Worm (Caenorhabditis elegans) whole organism, L1 larva: ENCODE data around the gene dhrr-1.

Experiments
- C04F5.9 ChIP-seq: sonication (generic microtip); optimal IDR thresholded peaks from 2 replicates; lab custom pipeline; 2016; ENCODE audit warnings: missing genetic modification characterization, missing compliant biosample characterization
- C16A3.4 ChIP-seq: fragments of 150-350 bp; optimal IDR thresholded peaks from 2 replicates; lab custom pipeline; 2014; ENCODE audit warnings: missing biosample characterization, missing genetic modification characterization
- C34B4.2 ChIP-seq: sonication (generic microtip); optimal IDR thresholded peaks from 2 replicates; lab custom pipeline; 2017; ENCODE audit warnings: mild to moderate bottlenecking, missing genetic modification characterization, missing compliant biosample characterization
- aha-1 ChIP-seq: fragments of 150-350 bp; optimal IDR thresholded peaks from 2 replicates; lab custom pipeline; 2014; ENCODE audit warnings: missing biosample characterization, missing genetic modification characterization
- ceh-63 ChIP-seq: fragments of 200-800 bp; sonication (Bioruptor generic); optimal IDR thresholded peaks from 2 replicates; lab custom pipeline; 2018; ENCODE audit warnings: mild to moderate bottlenecking, missing genetic modification characterization, missing compliant biosample characterization
- ceh-8 ChIP-seq: fragments of 200-800 bp; sonication (Bioruptor generic); optimal IDR thresholded peaks from 2 replicates; lab custom pipeline; 2018; ENCODE audit warnings: mild to moderate bottlenecking, missing genetic modification characterization, moderate library complexity, missing compliant biosample characterization
- ceh-82 ChIP-seq, 3 experiments: fragments of 150-350 bp in 1 of 3; sonication (generic microtip) in 2 of 3; optimal IDR thresholded peaks; 2 replicates each; lab custom pipeline; 2014 to 2017; ENCODE audit warnings: missing biosample characterization in 3 of 3, missing genetic modification characterization in 3 of 3
- ceh-88 ChIP-seq: fragments of 200-800 bp; sonication (Bioruptor generic); IDR thresholded peaks from 2 replicates; pipeline ENCODE4 v1.3.6; 2022; ENCODE audit warnings: missing genetic modification characterization, missing compliant biosample characterization
- ceh-90 ChIP-seq: sonication (generic microtip); optimal IDR thresholded peaks from 2 replicates; lab custom pipeline; 2016; ENCODE audit warnings: missing genetic modification characterization, missing compliant biosample characterization
- dsc-1 ChIP-seq: sonication (generic microtip); optimal IDR thresholded peaks from 2 replicates; lab custom pipeline; 2016; ENCODE audit warnings: mild to moderate bottlenecking, missing genetic modification characterization, missing compliant biosample characterization
- efl-1 ChIP-seq, 4 experiments: fragments of 150-350 bp; optimal IDR thresholded peaks in 3 of 4; peaks in 1 of 4; 1 replicate in 1 of 4; 2 replicates in 3 of 4; lab custom pipeline; 2014; ENCODE audit warnings: missing biosample characterization in 2 of 4, missing genetic modification characterization in 2 of 4, missing genetic modification reagents in 2 of 4
- egl-13 ChIP-seq: sonication (generic microtip); optimal IDR thresholded peaks from 2 replicates; lab custom pipeline; 2016; ENCODE audit warnings: missing genotype, missing genetic modification reagents, missing genetic modification characterization, missing compliant biosample characterization
- egl-27 ChIP-seq, 2 experiments: fragments of 150-350 bp in 1 of 2; sonication (generic microtip); optimal IDR thresholded peaks; 3 replicates each; lab custom pipeline; 2017 to 2018; ENCODE audit warnings: missing biosample characterization in 2 of 2, missing genetic modification characterization in 2 of 2, missing genetic modification reagents in 2 of 2
- elt-2 ChIP-seq: sonication (generic microtip); optimal IDR thresholded peaks from 2 replicates; lab custom pipeline; 2016; ENCODE audit warnings: missing genetic modification characterization, mild to moderate bottlenecking, inconsistent platforms, missing compliant biosample characterization, missing genetic modification reagents
- ets-5 ChIP-seq: fragments of 200-800 bp; sonication (Bioruptor generic); IDR thresholded peaks from 2 replicates; pipeline ENCODE4 v1.3.6; 2022; ENCODE audit warnings: missing genetic modification characterization, missing compliant biosample characterization
- fkh-4 ChIP-seq: sonication (generic microtip); optimal IDR thresholded peaks from 2 replicates; lab custom pipeline; 2016; ENCODE audit warnings: missing compliant biosample characterization, missing genetic modification characterization, borderline replicate concordance
- fkh-8 ChIP-seq: sonication (generic microtip); optimal IDR thresholded peaks from 2 replicates; lab custom pipeline; 2016; ENCODE audit warnings: mild to moderate bottlenecking, missing genetic modification characterization, missing compliant biosample characterization
- grh-1 ChIP-seq: fragments of 200-800 bp; sonication (Bioruptor generic); IDR thresholded peaks from 2 replicates; pipeline ENCODE4 v1.3.6; 2022; ENCODE audit warnings: missing genetic modification reagents, missing genetic modification characterization, missing compliant biosample characterization
- irx-1 ChIP-seq: sonication (generic microtip); optimal IDR thresholded peaks from 2 replicates; lab custom pipeline; 2016; ENCODE audit warnings: missing genetic modification characterization, missing compliant biosample characterization
- isw-1 ChIP-seq: fragments of 200-800 bp; sonication (Bioruptor generic); IDR thresholded peaks from 2 replicates; pipeline ENCODE4 v1.3.6; 2022; ENCODE audit warnings: missing genetic modification characterization, missing compliant biosample characterization
- jun-1 ChIP-seq: fragments of 150-350 bp; optimal IDR thresholded peaks from 2 replicates; lab custom pipeline; 2014; ENCODE audit warnings: missing biosample characterization, missing genetic modification reagents, missing genetic modification characterization
- lin-13 ChIP-seq: fragments of 150-350 bp; optimal IDR thresholded peaks from 2 replicates; lab custom pipeline; 2014; ENCODE audit warnings: missing biosample characterization, missing genetic modification reagents, missing genetic modification characterization
- lin-15B ChIP-seq: fragments of 150-350 bp; sonication (generic microtip); optimal IDR thresholded peaks from 3 replicates; lab custom pipeline; 2014; ENCODE audit warnings: missing biosample characterization, missing genetic modification characterization
- lin-35 ChIP-seq, 2 experiments: fragments of 150-350 bp; optimal IDR thresholded peaks; 2 replicates each; lab custom pipeline; 2014; ENCODE audit warnings: missing biosample characterization in 2 of 2, missing genetic modification characterization in 2 of 2, missing genetic modification reagents in 2 of 2
- lir-3 ChIP-seq: sonication (generic microtip); optimal IDR thresholded peaks from 2 replicates; lab custom pipeline; 2016; ENCODE audit warnings: mild to moderate bottlenecking, missing genetic modification characterization, moderate library complexity, missing compliant biosample characterization; ENCODE audit not compliant: poor library complexity
- lsy-2 ChIP-seq, 2 experiments: fragments of 150-350 bp; optimal IDR thresholded peaks; 2 replicates each; lab custom pipeline; 2014; ENCODE audit warnings: missing biosample characterization in 2 of 2, missing genetic modification characterization in 2 of 2
- mab-9 ChIP-seq: fragments of 200-800 bp; sonication (Bioruptor generic); IDR thresholded peaks from 2 replicates; pipeline ENCODE4 v1.3.6; 2022; ENCODE audit warnings: missing genetic modification reagents, missing genetic modification characterization, missing compliant biosample characterization
- mdl-1 ChIP-seq, 2 experiments: fragments of 150-350 bp; optimal IDR thresholded peaks; 2 replicates each; lab custom pipeline; 2014 to 2017; ENCODE audit warnings: missing biosample characterization in 2 of 2, missing genetic modification characterization in 2 of 2, inconsistent platforms in 1 of 2
- nhr-11 ChIP-seq: fragments of 150-350 bp; optimal IDR thresholded peaks from 2 replicates; lab custom pipeline; 2014; ENCODE audit warnings: missing biosample characterization, missing genetic modification characterization
- nhr-28 ChIP-seq: fragments of 150-350 bp; optimal IDR thresholded peaks from 2 replicates; lab custom pipeline; 2014; ENCODE audit warnings: missing biosample characterization, missing genetic modification characterization
- nhr-47 ChIP-seq: sonication (generic microtip); optimal IDR thresholded peaks from 2 replicates; lab custom pipeline; 2016; ENCODE audit warnings: mild to moderate bottlenecking, missing genetic modification characterization, moderate library complexity, missing compliant biosample characterization
- nhr-76 ChIP-seq: sonication (generic microtip); optimal IDR thresholded peaks from 2 replicates; lab custom pipeline; 2017; ENCODE audit warnings: missing biosample characterization, missing genetic modification characterization
- nhr-77 ChIP-seq: fragments of 150-350 bp; optimal IDR thresholded peaks from 2 replicates; lab custom pipeline; 2014; ENCODE audit warnings: missing biosample characterization, missing genetic modification characterization
- nhr-84 ChIP-seq: sonication (generic microtip); optimal IDR thresholded peaks from 2 replicates; lab custom pipeline; 2017; ENCODE audit warnings: missing biosample characterization, missing genetic modification characterization
- nhr-90 ChIP-seq: sonication (generic microtip); optimal IDR thresholded peaks from 2 replicates; lab custom pipeline; 2016; ENCODE audit warnings: mild to moderate bottlenecking, missing genetic modification characterization, missing compliant biosample characterization; ENCODE audit not compliant: poor library complexity
- pax-3 ChIP-seq: fragments of 200-800 bp; sonication (Bioruptor generic); optimal IDR thresholded peaks from 2 replicates; lab custom pipeline; 2018; ENCODE audit warnings: mild to moderate bottlenecking, missing genetic modification characterization, moderate library complexity, missing compliant biosample characterization
- pqm-1 ChIP-seq: sonication (generic microtip); optimal IDR thresholded peaks from 3 replicates; lab custom pipeline; 2017; ENCODE audit warnings: missing biosample characterization, missing genetic modification characterization
- skn-1 ChIP-seq: fragments of 150-350 bp; optimal IDR thresholded peaks from 2 replicates; lab custom pipeline; 2014; ENCODE audit warnings: missing biosample characterization, missing genetic modification characterization
- snpc-4 ChIP-seq: fragments of 150-350 bp; optimal IDR thresholded peaks from 2 replicates; lab custom pipeline; 2014; ENCODE audit warnings: missing biosample characterization, missing genetic modification characterization
- sox-4 ChIP-seq: sonication (generic microtip); optimal IDR thresholded peaks from 2 replicates; lab custom pipeline; 2016; ENCODE audit warnings: missing genetic modification characterization, missing compliant biosample characterization
- swsn-7 ChIP-seq: sonication (generic microtip); optimal IDR thresholded peaks from 2 replicates; lab custom pipeline; 2016; ENCODE audit warnings: missing genetic modification characterization, missing compliant biosample characterization
- tbx-2 ChIP-seq: sonication (generic microtip); optimal IDR thresholded peaks from 2 replicates; lab custom pipeline; 2016; ENCODE audit warnings: missing genetic modification characterization, missing compliant biosample characterization
- tlp-1 ChIP-seq: fragments of 150-350 bp; optimal IDR thresholded peaks from 2 replicates; lab custom pipeline; 2014; ENCODE audit warnings: missing biosample characterization, missing genetic modification characterization
- unc-30 ChIP-seq: sonication (generic microtip); optimal IDR thresholded peaks from 2 replicates; lab custom pipeline; 2017; ENCODE audit warnings: missing biosample characterization, missing genetic modification characterization
- unc-62 ChIP-seq: fragments of 150-350 bp; optimal IDR thresholded peaks from 2 replicates; lab custom pipeline; 2014; ENCODE audit warnings: missing biosample characterization, missing genetic modification reagents, missing genetic modification characterization
- xbp-1 ChIP-seq: sonication (generic microtip); optimal IDR thresholded peaks from 2 replicates; lab custom pipeline; 2016; ENCODE audit warnings: missing genetic modification characterization, missing compliant biosample characterization
- ztf-4 ChIP-seq: fragments of 150-350 bp; optimal IDR thresholded peaks from 2 replicates; lab custom pipeline; 2014; ENCODE audit warnings: missing biosample characterization, missing genetic modification characterization

The dhrr-1 gene

ce11 chrIII:8944357-8944756 is at the start of gene dhrr-1:
dhrr-1 (plus strand) TSS chrIII:8944657.
- TF ChIP-seq efl-1 (optimal IDR thresholded peaks at IDR 0.05; lab: Kevin White, UChicago) (no peak), efl-1 (GFP tag; optimal IDR thresholded peaks at IDR 0.05 in 1 of 2; lab: Kevin White, UChicago) (peak in 1 of 2 experiments; percentile 84), grh-1 (GFP tag; lab: Robert Waterston, UW) (no peak)

DNA sequence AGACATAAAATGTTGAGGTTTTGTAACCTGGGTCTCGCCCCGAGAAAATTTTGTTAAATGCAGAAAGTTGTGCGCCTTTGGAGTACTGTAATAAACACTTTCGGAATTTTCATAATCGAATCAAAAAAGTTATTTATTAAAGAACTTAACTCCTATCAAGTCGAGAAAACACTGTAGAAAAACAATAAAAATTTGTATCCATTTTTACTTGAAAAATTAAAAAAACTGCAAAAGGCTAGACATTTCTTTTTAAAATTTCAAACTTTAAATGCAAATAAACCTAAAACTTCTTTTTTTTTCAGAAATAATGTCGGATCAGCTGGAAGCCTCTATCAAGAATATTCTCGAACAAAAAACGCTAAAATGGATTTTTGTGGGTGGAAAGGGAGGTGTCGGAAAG is 49.7 kb upstream of the dhrr-1 start, which contains the start of gene asna-1:
TSS of gene asna-1 (plus strand) at position 301 of the 400 bp plus-strand sequence.
- no peak for TF ChIP-seq isw-1
- no peak for TF ChIP-seq nhr-47 (tag; lab: Kevin White, UChicago)
- TF ChIP-seq pqm-1 (tag; lab: Kevin White, UChicago), result no peak
- no peak for TF ChIP-seq irx-1 (tag; lab: Kevin White, UChicago)
- no peak for TF ChIP-seq egl-13
- TF ChIP-seq C04F5.9 (tag; lab: Kevin White, UChicago), result no peak
- no peak for TF ChIP-seq egl-27 (tag; optimal IDR thresholded peaks at IDR 0.05; lab: Kevin White, UChicago)
- TF ChIP-seq pax-3 (tag; lab: Kevin White, UChicago), result no peak
- TF ChIP-seq jun-1 (tag; lab: Kevin White, UChicago), result no peak
- TF ChIP-seq grh-1 (GFP tag; lab: Robert Waterston, UW), result no peak
- no peak for TF ChIP-seq lir-3 (tag; lab: Kevin White, UChicago)
- TF ChIP-seq dsc-1 (tag; lab: Kevin White, UChicago), result no peak
- no peak for TF ChIP-seq lin-13
- TF ChIP-seq xbp-1 (tag; lab: Kevin White, UChicago), result no peak
- TF ChIP-seq fkh-8 (tag; lab: Kevin White, UChicago), result no peak
- TF ChIP-seq nhr-76 (tag; lab: Kevin White, UChicago), result no peak

DNA sequence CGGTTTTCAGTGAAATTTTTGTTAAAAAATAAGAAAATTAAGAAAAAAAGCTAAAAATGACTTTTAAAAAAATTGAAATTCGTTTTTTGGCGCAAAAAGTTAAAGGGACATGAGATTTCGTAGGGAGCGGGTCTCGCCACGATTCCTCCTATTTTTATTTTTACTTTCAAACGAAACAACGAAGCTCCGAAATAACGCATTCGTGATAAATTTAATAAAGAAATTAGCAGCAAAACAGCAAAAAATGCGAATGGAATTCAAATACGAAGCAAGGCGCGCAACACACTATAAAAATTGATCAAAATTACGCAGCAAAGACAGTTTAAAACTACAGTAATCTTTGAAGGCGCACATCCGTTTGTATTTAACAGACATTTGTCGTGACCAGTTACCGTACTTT is 44.7 kb upstream of the dhrr-1 start:
- peak; percentile 46 for TF ChIP-seq swsn-7 (tag; lab: Kevin White, UChicago)
- no peak for TF ChIP-seq nhr-28 (tag; lab: Kevin White, UChicago)
- no peak for TF ChIP-seq ceh-88 (GFP tag; lab: Robert Waterston, UW)
- no peak for TF ChIP-seq egl-27 (tag; optimal IDR thresholded peaks at IDR 0.05; lab: Kevin White, UChicago)
- TF ChIP-seq sox-4 (tag; lab: Kevin White, UChicago), result no peak
- TF ChIP-seq tlp-1 (tag; lab: Kevin White, UChicago), result no peak
- TF ChIP-seq lin-15B, result peak; percentile 84
- TF ChIP-seq tbx-2 (tag; lab: Kevin White, UChicago), result peak; percentile 12
- peak; percentile 77 to 79 for TF ChIP-seq efl-1 (optimal IDR thresholded peaks at IDR 0.05; lab: Kevin White, UChicago)
- peak; percentile 83 to 97 for TF ChIP-seq efl-1 (GFP tag; optimal IDR thresholded peaks at IDR 0.05 in 1 of 2; lab: Kevin White, UChicago)
- no peak for TF ChIP-seq fkh-4
- TF ChIP-seq egl-13, result no peak
- no peak for TF ChIP-seq grh-1 (GFP tag; lab: Robert Waterston, UW)
- peak; percentile 13 for TF ChIP-seq C16A3.4
- no peak for TF ChIP-seq unc-30 (tag; lab: Kevin White, UChicago)
- no peak for TF ChIP-seq ceh-8
- no peak for TF ChIP-seq aha-1
- no peak for TF ChIP-seq jun-1 (tag; lab: Kevin White, UChicago)
- TF ChIP-seq mab-9 (GFP tag; lab: Robert Waterston, UW), result no peak
- no peak for TF ChIP-seq C34B4.2 (tag; lab: Kevin White, UChicago)
- TF ChIP-seq ztf-4 (tag; lab: Kevin White, UChicago), result no peak
- no peak for TF ChIP-seq ceh-63 (GFP tag; lab: Kevin White, UChicago)
- TF ChIP-seq ceh-82 (tag; optimal IDR thresholded peaks at IDR 0.05; lab: Kevin White, UChicago), result no peak
- TF ChIP-seq xbp-1 (tag; lab: Kevin White, UChicago), result peak; percentile 38
- peak; percentile 50 for TF ChIP-seq skn-1 (tag; lab: Kevin White, UChicago)
- no peak for TF ChIP-seq ceh-90
- TF ChIP-seq nhr-11, result no peak
- peak; percentile 79 to 93 for TF ChIP-seq lsy-2 (tag; optimal IDR thresholded peaks at IDR 0.05; lab: Kevin White, UChicago)
- TF ChIP-seq lir-3 (tag; lab: Kevin White, UChicago), result no peak
- peak; percentile 18 for TF ChIP-seq lin-13
- TF ChIP-seq elt-2, result no peak
- TF ChIP-seq snpc-4, result peak; percentile 1
- no peak for TF ChIP-seq nhr-84 (tag; lab: Kevin White, UChicago)
- TF ChIP-seq nhr-77, result no peak
- peak; percentile 48 for TF ChIP-seq nhr-47 (tag; lab: Kevin White, UChicago)
- TF ChIP-seq nhr-90 (tag; lab: Kevin White, UChicago), result peak; percentile 9
- peak; percentile 76 to 89 for TF ChIP-seq lin-35 (GFP tag; optimal IDR thresholded peaks at IDR 0.05; lab: Kevin White, UChicago)
- peak; percentile 51 for TF ChIP-seq isw-1
- no peak for TF ChIP-seq unc-62
- no peak for TF ChIP-seq ets-5 (GFP tag; lab: Robert Waterston, UW)
- TF ChIP-seq mdl-1 (tag; optimal IDR thresholded peaks at IDR 0.05; lab: Kevin White, UChicago), result no peak
